Worm (Caenorhabditis elegans) whole organism, L4/young adult: Measurements from ENCODE around the gene Y47D7A.9.
A peak's percentile ranks its signal among the peaks of the same experiment; 100 is the strongest.

Experiments
- W03F9.2 ChIP-seq: fragments of 150-350 bp; optimal IDR thresholded peaks from 2 replicates; lab custom pipeline; 2014; ENCODE audit warnings: missing biosample characterization, missing genetic modification characterization
- dao-5 ChIP-seq: sonication (generic microtip); optimal IDR thresholded peaks from 2 replicates; lab custom pipeline; 2016; ENCODE audit warnings: missing genotype, missing genetic modification characterization, moderate library complexity, missing compliant biosample characterization
- him-1 ChIP-seq: sonication (generic microtip); optimal IDR thresholded peaks from 2 replicates; lab custom pipeline; 2016; ENCODE audit warnings: missing genotype, missing genetic modification reagents, missing genetic modification characterization, missing compliant biosample characterization

DNA sequence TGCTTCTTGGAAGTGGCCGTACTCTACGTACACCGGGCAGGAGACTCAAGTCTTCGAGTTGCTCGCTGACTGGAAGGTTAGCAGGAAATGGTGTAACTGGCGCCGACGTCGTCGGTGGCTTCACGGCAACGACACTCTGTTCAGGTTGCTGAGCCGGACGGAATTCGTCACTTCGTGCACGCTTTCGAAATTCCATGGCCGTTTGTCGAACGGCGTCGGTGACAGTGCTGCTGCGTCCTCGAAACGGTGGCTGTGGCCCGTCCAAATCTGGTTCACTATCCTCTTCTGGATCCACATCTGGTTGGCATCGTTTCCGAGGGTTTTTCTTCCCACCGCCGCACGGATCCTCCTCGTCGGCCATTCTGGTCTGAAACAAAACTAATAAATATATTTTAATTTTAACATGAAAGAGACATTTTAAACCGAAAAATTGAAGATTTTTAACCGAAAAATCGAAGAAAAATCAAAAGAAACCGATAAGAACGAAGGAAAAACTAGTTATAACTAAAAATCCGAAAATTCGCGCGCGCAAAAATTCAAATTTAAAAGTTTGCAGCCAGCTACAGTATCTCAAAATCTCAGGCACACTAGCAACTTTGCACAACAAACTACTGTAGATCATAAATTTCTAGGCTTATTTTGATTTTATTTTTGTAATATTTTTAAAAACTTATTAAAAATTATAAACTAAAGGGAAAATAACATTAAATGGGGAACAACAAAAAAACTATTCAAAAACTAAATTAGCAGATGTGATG is 47.8 kb downstream of the Y47D7A.9 start, which contains the start of gene F32D1.7:
- TF ChIP-seq him-1 (tag; lab: Kevin White, UChicago) (no peak), dao-5 (tag; lab: Kevin White, UChicago) (no peak), W03F9.2 (peak; percentile 11)
